Fruit fly (Drosophila melanogaster): ENCODE measurements around the gene shop.
A peak's percentile ranks its signal among the peaks of the same experiment; 100 is the strongest.

dm6 chrX:18848338-18849021 lies at the start of gene shop:
- peak; percentile 79 for TF ChIP-seq pad (GFP tag; optimal IDR thresholded peaks at IDR 0.05)
- TF ChIP-seq Mnt (GFP tag; optimal IDR thresholded peaks at IDR 0.05), result peak; percentile 80
- TF ChIP-seq toe (GFP tag; optimal IDR thresholded peaks at IDR 0.05), result peak; percentile 73
- TF ChIP-seq CG11617 (GFP tag; optimal IDR thresholded peaks at IDR 0.05), result peak; percentile 89
- peak; percentile 67 for TF ChIP-seq CG33017 (tag; optimal IDR thresholded peaks at IDR 0.05)
- TF ChIP-seq tj (GFP tag; optimal IDR thresholded peaks at IDR 0.05), result peak; percentile 65
- TF ChIP-seq CG7101 (tag; optimal IDR thresholded peaks at IDR 0.05), result peak; percentile 86
- peak; percentile 73 for TF ChIP-seq CG7045 (GFP tag; optimal IDR thresholded peaks at IDR 0.05)
